Fruit fly (Drosophila melanogaster) whole organism, embryonic: ENCODE results near the gene CG8420.
A peak's percentile ranks its signal among the peaks of the same experiment; 100 is the strongest.

Experiments
- Atf-2 ChIP-seq: fragments of 200-800 bp; sonication (Bioruptor generic); optimal IDR thresholded peaks from 2 replicates; lab custom pipeline; 2016; ENCODE audit warnings: missing biosample characterization, missing genetic modification characterization
- Atf6 ChIP-seq: fragments of 200-800 bp; sonication (Bioruptor generic); IDR thresholded peaks from 2 replicates; pipeline ENCODE4 v1.3.6; 2022; ENCODE audit warnings: missing biosample characterization, missing genetic modification characterization
- BEAF-32 ChIP-seq: fragments of 200-800 bp; sonication (Bioruptor generic); optimal IDR thresholded peaks from 3 replicates; lab custom pipeline; 2017; ENCODE audit warnings: missing biosample characterization, missing genetic modification characterization, mild to moderate bottlenecking, moderate library complexity, missing genetic modification reagents
- CG10147 ChIP-seq: fragments of 200-800 bp; sonication (Bioruptor generic); optimal IDR thresholded peaks from 2 replicates; lab custom pipeline; 2019; ENCODE audit warnings: missing biosample characterization, mild to moderate bottlenecking, missing genetic modification characterization, moderate library complexity
- CG10274 ChIP-seq: fragments of 200-800 bp; sonication (Bioruptor generic); optimal IDR thresholded peaks from 3 replicates; lab custom pipeline; 2017; ENCODE audit warnings: missing biosample characterization, mild to moderate bottlenecking, missing genetic modification characterization
- CG11398 ChIP-seq: fragments of 200-800 bp; sonication (Bioruptor generic); optimal IDR thresholded peaks from 2 replicates; lab custom pipeline; 2016; ENCODE audit warnings: missing biosample characterization, missing genetic modification characterization
- CG11695 ChIP-seq: fragments of 200-800 bp; sonication (Bioruptor generic); IDR thresholded peaks from 3 replicates; pipeline ENCODE4 v1.3.6; 2022; ENCODE audit warnings: missing biosample characterization, missing genetic modification characterization
- CG11696 ChIP-seq: fragments of 200-800 bp; sonication (Bioruptor generic); IDR thresholded peaks from 2 replicates; pipeline ENCODE4 v1.3.6; 2022; ENCODE audit warnings: missing biosample characterization, missing genetic modification characterization
- CG14441 ChIP-seq: fragments of 200-800 bp; sonication (Bioruptor generic); IDR thresholded peaks from 2 replicates; pipeline ENCODE4 v1.3.6; 2022; ENCODE audit warnings: missing biosample characterization, missing genetic modification characterization
- CG14710 ChIP-seq: fragments of 200-800 bp; sonication (Bioruptor generic); optimal IDR thresholded peaks from 3 replicates; lab custom pipeline; 2019; ENCODE audit warnings: missing biosample characterization, mild to moderate bottlenecking, missing genetic modification characterization, moderate library complexity
- CG14965 ChIP-seq: fragments of 200-800 bp; sonication (Bioruptor generic); optimal IDR thresholded peaks from 2 replicates; lab custom pipeline; 2016; ENCODE audit warnings: missing biosample characterization, missing genetic modification characterization, borderline replicate concordance
- CG15073 ChIP-seq: fragments of 200-800 bp; sonication (Bioruptor generic); optimal IDR thresholded peaks from 2 replicates; lab custom pipeline; 2016; ENCODE audit warnings: missing biosample characterization, missing genetic modification characterization
- CG15479 ChIP-seq: fragments of 200-800 bp; sonication (Bioruptor generic); optimal IDR thresholded peaks from 3 replicates; lab custom pipeline; 2019; ENCODE audit warnings: missing biosample characterization, mild to moderate bottlenecking, missing genetic modification characterization, moderate library complexity
- CG15514 ChIP-seq: fragments of 200-800 bp; sonication (Bioruptor generic); optimal IDR thresholded peaks from 3 replicates; lab custom pipeline; 2017; ENCODE audit warnings: missing biosample characterization, missing genetic modification characterization, mild to moderate bottlenecking, moderate library complexity, missing genetic modification reagents
- CG16813 ChIP-seq: fragments of 200-800 bp; sonication (Bioruptor generic); IDR thresholded peaks from 3 replicates; pipeline ENCODE4 v1.3.6; 2022; ENCODE audit warnings: missing biosample characterization, missing genetic modification characterization; ENCODE audit not compliant: partially characterized antibody
- CG17568 ChIP-seq: fragments of 200-800 bp; sonication (Bioruptor generic); optimal IDR thresholded peaks from 2 replicates; lab custom pipeline; 2018; ENCODE audit warnings: missing biosample characterization, mild to moderate bottlenecking, missing genetic modification characterization, moderate library complexity
- CG18764 ChIP-seq: fragments of 200-800 bp; sonication (Bioruptor generic); optimal IDR thresholded peaks from 3 replicates; lab custom pipeline; 2016; ENCODE audit warnings: missing biosample characterization, missing genetic modification characterization
- CG2875 ChIP-seq: fragments of 200-800 bp; sonication (Bioruptor generic); optimal IDR thresholded peaks from 2 replicates; lab custom pipeline; 2017; ENCODE audit warnings: missing biosample characterization, mild to moderate bottlenecking, missing genetic modification characterization, missing genetic modification reagents
- CG4707 ChIP-seq: fragments of 200-800 bp; sonication (Bioruptor generic); optimal IDR thresholded peaks from 2 replicates; lab custom pipeline; 2018; ENCODE audit warnings: missing biosample characterization, mild to moderate bottlenecking, missing genetic modification characterization, moderate library complexity
- CG4820 ChIP-seq: fragments of 200-800 bp; sonication (Bioruptor generic); optimal IDR thresholded peaks from 3 replicates; lab custom pipeline; 2016; ENCODE audit warnings: missing biosample characterization, missing genetic modification characterization
- CG8924 ChIP-seq: fragments of 200-800 bp; optimal IDR thresholded peaks from 3 replicates; lab custom pipeline; 2019; ENCODE audit warnings: missing biosample characterization, mild to moderate bottlenecking, missing genetic modification characterization, moderate library complexity
- Dek ChIP-seq: fragments of 200-800 bp; sonication (Bioruptor generic); optimal IDR thresholded peaks from 3 replicates; lab custom pipeline; 2019; ENCODE audit warnings: missing biosample characterization, mild to moderate bottlenecking, missing genetic modification characterization, moderate library complexity
- Dll ChIP-seq: fragments of 200-800 bp; sonication (Bioruptor generic); IDR thresholded peaks from 4 replicates; pipeline ENCODE4 v1.3.6; 2022; ENCODE audit warnings: missing biosample characterization, missing genetic modification characterization; ENCODE audit not compliant: partially characterized antibody
- Fer2 ChIP-seq: fragments of 200-800 bp; sonication (Bioruptor generic); optimal IDR thresholded peaks from 2 replicates; lab custom pipeline; 2018; ENCODE audit warnings: missing biosample characterization, mild to moderate bottlenecking, missing genetic modification characterization, moderate library complexity
- HHEX ChIP-seq: fragments of 200-800 bp; sonication (Bioruptor generic); optimal IDR thresholded peaks from 3 replicates; lab custom pipeline; 2017; ENCODE audit warnings: missing biosample characterization, mild to moderate bottlenecking, missing genetic modification characterization, missing genetic modification reagents
- Rx ChIP-seq: fragments of 200-800 bp; sonication (Bioruptor generic); IDR thresholded peaks from 2 replicates; pipeline ENCODE4 v1.3.6; 2022; ENCODE audit warnings: missing biosample characterization, missing genetic modification characterization
- Sin3A ChIP-seq: fragments of >200 bp; optimal IDR thresholded peaks from 2 replicates; lab custom pipeline; 2018
- Usf ChIP-seq: fragments of 200-800 bp; sonication (Bioruptor generic); optimal IDR thresholded peaks from 2 replicates; lab custom pipeline; 2017; ENCODE audit warnings: missing genotype, missing biosample characterization, missing genetic modification characterization
- ash1 ChIP-seq: fragments of 200-800 bp; sonication (Bioruptor generic); optimal IDR thresholded peaks from 2 replicates; lab custom pipeline; 2018; ENCODE audit warnings: missing biosample characterization, mild to moderate bottlenecking, missing genetic modification characterization
- az2 ChIP-seq: fragments of 200-800 bp; sonication (Bioruptor generic); optimal IDR thresholded peaks from 3 replicates; lab custom pipeline; 2016; ENCODE audit warnings: missing biosample characterization, missing genetic modification characterization
- bigmax ChIP-seq: fragments of 200-800 bp; sonication (Bioruptor generic); optimal IDR thresholded peaks from 2 replicates; lab custom pipeline; 2018; ENCODE audit warnings: missing biosample characterization, mild to moderate bottlenecking, missing genetic modification characterization
- cwo ChIP-seq: fragments of 200-800 bp; sonication (Bioruptor generic); optimal IDR thresholded peaks from 3 replicates; lab custom pipeline; 2017; ENCODE audit warnings: missing biosample characterization, missing genetic modification characterization, mild to moderate bottlenecking, moderate library complexity, missing genetic modification reagents
- dimm ChIP-seq: fragments of 200-800 bp; sonication (Bioruptor generic); IDR thresholded peaks from 2 replicates; pipeline ENCODE4 v1.3.6; 2022; ENCODE audit warnings: missing biosample characterization, missing genetic modification characterization
- disco-r ChIP-seq: fragments of 200-800 bp; sonication (Bioruptor generic); optimal IDR thresholded peaks from 2 replicates; lab custom pipeline; 2016; ENCODE audit warnings: missing biosample characterization, missing genetic modification characterization
- dm ChIP-seq: fragments of 200-800 bp; sonication (Bioruptor generic); optimal IDR thresholded peaks from 3 replicates; lab custom pipeline; 2016; ENCODE audit warnings: missing biosample characterization, missing genetic modification characterization
- dpn ChIP-seq, 2 experiments: fragments of 200-800 bp; sonication (Bioruptor generic); optimal IDR thresholded peaks; 3 replicates each; lab custom pipeline; 2016; ENCODE audit warnings: missing biosample characterization in 2 of 2, missing genetic modification characterization in 2 of 2
- gt ChIP-seq: fragments of 200-800 bp; sonication (Bioruptor generic); IDR thresholded peaks from 2 replicates; pipeline ENCODE4 v1.3.6; 2022; ENCODE audit warnings: missing biosample characterization, missing genetic modification characterization
- hth ChIP-seq: fragments of >200 bp; optimal IDR thresholded peaks from 2 replicates; lab custom pipeline; 2017; ENCODE audit warnings: inconsistent platforms
- insv ChIP-seq, 2 experiments: fragments of 200-800 bp; sonication (Bioruptor generic); optimal IDR thresholded peaks; 3 replicates each; lab custom pipeline; 2016 to 2018; ENCODE audit warnings: missing biosample characterization in 2 of 2, missing genetic modification characterization in 2 of 2
- lola ChIP-seq, 3 experiments: fragments of >200 bp in 2 of 3; fragments of 200-800 bp in 1 of 3; sonication (Bioruptor generic) in 1 of 3; optimal IDR thresholded peaks; 2 replicates each; lab custom pipeline; 2017 to 2019; ENCODE audit warnings: missing biosample characterization in 3 of 3, missing genetic modification characterization in 3 of 3, mild to moderate bottlenecking in 1 of 3, moderate library complexity in 1 of 3
- mirr ChIP-seq: fragments of 200-800 bp; sonication (Bioruptor generic); optimal IDR thresholded peaks from 3 replicates; lab custom pipeline; 2018; ENCODE audit warnings: missing biosample characterization, mild to moderate bottlenecking, missing genetic modification characterization
- nerfin-2 ChIP-seq: fragments of 200-800 bp; sonication (Bioruptor generic); IDR thresholded peaks from 2 replicates; pipeline ENCODE4 v1.3.6; 2022; ENCODE audit warnings: missing biosample characterization, missing genetic modification characterization; ENCODE audit not compliant: partially characterized antibody
- org-1 ChIP-seq: fragments of 200-800 bp; sonication (Bioruptor generic); optimal IDR thresholded peaks from 2 replicates; lab custom pipeline; 2017; ENCODE audit warnings: missing biosample characterization, missing genetic modification characterization
- otp ChIP-seq: fragments of 200-800 bp; sonication (Bioruptor generic); IDR thresholded peaks from 3 replicates; pipeline ENCODE4, ENCODE4 v1.3.6; 2022; ENCODE audit warnings: missing biosample characterization, missing genetic modification characterization
- schlank ChIP-seq: fragments of 200-800 bp; sonication (Bioruptor generic); optimal IDR thresholded peaks from 2 replicates; lab custom pipeline; 2018; ENCODE audit warnings: missing biosample characterization, mild to moderate bottlenecking, missing genetic modification characterization
- sd ChIP-seq: fragments of 200-800 bp; sonication (Bioruptor generic); optimal IDR thresholded peaks from 3 replicates; lab custom pipeline; 2018; ENCODE audit warnings: missing biosample characterization, mild to moderate bottlenecking, missing genetic modification characterization, moderate library complexity
- sens-2 ChIP-seq: fragments of 200-800 bp; sonication (Bioruptor generic); IDR thresholded peaks from 2 replicates; pipeline ENCODE4 v1.3.6; 2022; ENCODE audit warnings: missing biosample characterization, missing genetic modification characterization
- sisA ChIP-seq: fragments of 200-800 bp; sonication (Bioruptor generic); IDR thresholded peaks from 2 replicates; pipeline ENCODE4 v1.3.6; 2022; ENCODE audit warnings: missing biosample characterization, missing genetic modification characterization
- tx ChIP-seq: fragments of 200-800 bp; sonication (Bioruptor generic); optimal IDR thresholded peaks from 2 replicates; lab custom pipeline; 2016; ENCODE audit warnings: missing biosample characterization, missing genetic modification characterization

Gene CG8420

DNA sequence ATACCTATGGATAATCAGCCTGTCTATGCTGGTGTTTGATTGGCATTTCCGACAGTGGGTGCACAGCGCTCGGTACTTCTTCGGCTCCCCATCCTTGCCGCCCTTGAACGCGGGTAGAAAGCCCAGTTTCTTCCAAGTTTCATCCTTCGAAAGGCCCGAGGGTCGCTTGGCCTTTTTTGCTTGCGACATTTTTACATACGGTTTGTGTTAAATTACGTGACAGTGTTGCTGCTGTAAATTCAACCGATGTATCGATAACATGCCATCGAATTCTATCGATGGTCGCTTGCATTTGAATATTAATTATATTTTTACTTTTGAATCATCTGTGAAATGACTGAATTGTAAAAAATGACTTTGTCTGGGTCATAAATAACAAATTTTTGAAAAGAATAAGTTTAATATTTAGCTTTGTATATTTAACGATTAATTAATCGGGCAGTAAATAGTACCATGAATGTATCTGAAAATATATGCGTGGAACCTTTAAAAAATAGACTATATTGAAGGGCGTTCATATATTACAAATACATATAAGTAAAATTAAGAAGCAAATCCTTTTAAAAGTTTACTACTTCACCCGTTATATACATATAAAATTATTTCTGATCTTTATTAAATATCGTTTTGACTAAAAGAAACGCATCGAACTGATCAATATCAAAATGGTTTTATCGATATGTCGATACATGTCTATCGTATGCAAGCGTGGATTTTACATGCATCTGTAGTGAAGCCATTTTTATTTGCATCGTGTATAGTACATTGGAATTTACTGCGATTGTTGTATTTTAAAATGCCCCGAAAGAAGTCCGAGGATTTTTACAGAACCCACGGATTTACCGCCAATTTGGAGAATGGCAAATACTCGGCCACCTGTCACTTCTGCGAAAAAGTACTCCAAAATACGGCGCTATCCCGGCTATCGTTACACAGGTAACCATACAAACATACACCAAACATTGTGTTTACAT, 12.1 kb downstream of the CG8420 start, which contains the start of the genes Ibf2 and Ibf1 (continued):
- TF ChIP-seq sens-2 (GFP tag; lab: Robert Waterston, UW) (no peak), dm (GFP tag; lab: Kevin White, UChicago) (no peak), CG18764 (GFP tag; lab: Kevin White, UChicago) (no peak), Atf-2 (GFP tag; lab: Kevin White, UChicago) (no peak), CG14441 (GFP tag; lab: Robert Waterston, UW) (no peak), Rx (GFP tag; lab: Robert Waterston, UW) (no peak), Dek (tag; lab: Kevin White, UChicago) (no peak), tx (no peak), sisA (GFP tag; lab: Robert Waterston, UW) (no peak), az2 (GFP tag; lab: Kevin White, UChicago) (no peak), CG11695 (GFP tag; lab: Robert Waterston, UW) (no peak), ash1 (GFP tag; lab: Kevin White, UChicago) (no peak), hth (lab: Kevin White, UChicago) (no peak), Atf6 (no peak), dpn (GFP tag; optimal IDR thresholded peaks at IDR 0.05; lab: Kevin White, UChicago) (no peak), BEAF-32 (GFP tag; lab: Kevin White, UChicago) (peak; percentile 81), insv (GFP tag; optimal IDR thresholded peaks at IDR 0.05; lab: Kevin White, UChicago) (no peak), bigmax (GFP tag; lab: Kevin White, UChicago) (no peak), CG4707 (GFP tag; lab: Kevin White, UChicago) (no peak), CG10147 (GFP tag; lab: Kevin White, UChicago) (no peak), mirr (GFP tag; lab: Kevin White, UChicago) (no peak), CG17568 (GFP tag; lab: Kevin White, UChicago) (no peak), Fer2 (tag; lab: Kevin White, UChicago) (no peak), sd (no peak), CG14965 (no peak), schlank (tag; lab: Kevin White, UChicago) (no peak), disco-r (GFP tag; lab: Kevin White, UChicago) (no peak), CG15073 (no peak), cwo (GFP tag; lab: Kevin White, UChicago) (no peak), CG15479 (GFP tag; lab: Kevin White, UChicago) (peak; percentile 41), lola (GFP tag; optimal IDR thresholded peaks at IDR 0.05; lab: Kevin White, UChicago) (no peak), CG11696 (GFP tag; lab: Robert Waterston, UW) (no peak), CG11398 (GFP tag; lab: Kevin White, UChicago) (no peak), CG16813 (peak; percentile 84), nerfin-2 (GFP tag; lab: Robert Waterston, UW) (peak; percentile 81), CG2875 (GFP tag; lab: Kevin White, UChicago) (no peak), CG10274 (GFP tag; lab: Kevin White, UChicago) (no peak), Dll (peak; percentile 80), CG14710 (tag; lab: Kevin White, UChicago) (peak; percentile 62), otp (GFP tag; lab: Robert Waterston, UW) (no peak), gt (no peak), CG15514 (peak; percentile 4), CG4820 (no peak), Usf (GFP tag; lab: Kevin White, UChicago) (no peak), Sin3A (lab: Kevin White, UChicago) (no peak), org-1 (GFP tag; lab: Kevin White, UChicago) (no peak), dimm (GFP tag; lab: Robert Waterston, UW) (no peak), CG8924 (tag; lab: Kevin White, UChicago) (no peak), HHEX (GFP tag; lab: Kevin White, UChicago) (no peak)
